Fruit fly (Drosophila melanogaster) whole organism, adult: Measurements from ENCODE around the gene CG32588.

Experiments used
- CG11617 ChIP-seq: fragments of 200-800 bp; sonication (Bioruptor generic); optimal IDR thresholded peaks from 2 replicates; lab custom pipeline; 2017; ENCODE audit warnings: mild to moderate bottlenecking, missing biosample characterization, missing genetic modification reagents, missing genetic modification characterization
- CG12768 ChIP-seq: fragments of 200-800 bp; sonication (Bioruptor generic); optimal IDR thresholded peaks from 2 replicates; lab custom pipeline; 2017; ENCODE audit warnings: missing biosample characterization, missing genetic modification characterization, mild to moderate bottlenecking, moderate library complexity, missing genetic modification reagents
- CG14711 ChIP-seq: fragments of 200-800 bp; sonication (Bioruptor generic); optimal IDR thresholded peaks from 2 replicates; lab custom pipeline; 2018; ENCODE audit warnings: missing biosample characterization, mild to moderate bottlenecking, missing genetic modification characterization, moderate library complexity
- CG1620 ChIP-seq: fragments of 200-800 bp; sonication (Bioruptor generic); optimal IDR thresholded peaks from 2 replicates; lab custom pipeline; 2016; ENCODE audit warnings: missing biosample characterization, missing genetic modification characterization
- CG33017 ChIP-seq: fragments of 200-800 bp; sonication (Bioruptor generic); optimal IDR thresholded peaks from 2 replicates; lab custom pipeline; 2018; ENCODE audit warnings: missing biosample characterization, mild to moderate bottlenecking, missing genetic modification characterization, moderate library complexity
- CG5204 ChIP-seq: fragments of 200-800 bp; sonication (Bioruptor generic); optimal IDR thresholded peaks from 2 replicates; lab custom pipeline; 2016; ENCODE audit warnings: missing biosample characterization, missing genetic modification characterization
- CG7045 ChIP-seq: fragments of 200-800 bp; sonication (Bioruptor generic); optimal IDR thresholded peaks from 2 replicates; lab custom pipeline; 2017; ENCODE audit warnings: missing biosample characterization, mild to moderate bottlenecking, missing genetic modification characterization
- CG7101 ChIP-seq: fragments of 200-800 bp; sonication (Bioruptor generic); optimal IDR thresholded peaks from 2 replicates; lab custom pipeline; 2018; ENCODE audit warnings: missing biosample characterization, mild to moderate bottlenecking, missing genetic modification characterization, moderate library complexity
- Clk ChIP-seq: fragments of 200-800 bp; sonication (Bioruptor generic); optimal IDR thresholded peaks from 2 replicates; lab custom pipeline; 2017; ENCODE audit warnings: missing biosample characterization, missing genetic modification characterization
- Crg-1 ChIP-seq: fragments of 200-800 bp; sonication (Bioruptor generic); optimal IDR thresholded peaks from 2 replicates; lab custom pipeline; 2016; ENCODE audit warnings: missing biosample characterization, missing genetic modification characterization
- Hr96 ChIP-seq: fragments of 200-800 bp; sonication (Bioruptor generic); optimal IDR thresholded peaks from 2 replicates; lab custom pipeline; 2016; ENCODE audit warnings: missing biosample characterization, missing genetic modification characterization
- Mnt ChIP-seq: fragments of 200-800 bp; sonication (Bioruptor generic); optimal IDR thresholded peaks from 2 replicates; lab custom pipeline; 2016; ENCODE audit warnings: missing biosample characterization, mild to moderate bottlenecking, missing genetic modification characterization
- bab1 ChIP-seq: fragments of 200-800 bp; sonication (Bioruptor generic); optimal IDR thresholded peaks from 3 replicates; lab custom pipeline; 2019; ENCODE audit warnings: missing biosample characterization, mild to moderate bottlenecking, missing genetic modification characterization, moderate library complexity
- cic ChIP-seq: fragments of 200-800 bp; sonication (Bioruptor generic); optimal IDR thresholded peaks from 2 replicates; lab custom pipeline; 2017; ENCODE audit warnings: missing biosample characterization, mild to moderate bottlenecking, missing genetic modification characterization, moderate library complexity
- cnc ChIP-seq, 2 experiments: fragments of >200 bp; optimal IDR thresholded peaks; 2 replicates each; lab custom pipeline; 2017
- kay ChIP-seq: fragments of 200-800 bp; sonication (Bioruptor generic); peaks from one replicate; lab custom pipeline; 2016; ENCODE audit warnings: missing biosample characterization, missing genetic modification characterization, borderline replicate concordance
- ovo ChIP-seq: fragments of 200-800 bp; sonication (Bioruptor generic); optimal IDR thresholded peaks from 2 replicates; lab custom pipeline; 2016; ENCODE audit warnings: missing biosample characterization, missing genetic modification characterization
- pad ChIP-seq: fragments of 200-800 bp; sonication (Bioruptor generic); optimal IDR thresholded peaks from 3 replicates; lab custom pipeline; 2017; ENCODE audit warnings: missing biosample characterization, missing genetic modification characterization, mild to moderate bottlenecking, moderate library complexity, missing genetic modification reagents
- tj ChIP-seq: fragments of 200-800 bp; sonication (Bioruptor generic); optimal IDR thresholded peaks from 3 replicates; lab custom pipeline; 2017; ENCODE audit warnings: missing biosample characterization, mild to moderate bottlenecking, missing genetic modification characterization, moderate library complexity
- toe ChIP-seq: fragments of 200-800 bp; sonication (Bioruptor generic); optimal IDR thresholded peaks from 2 replicates; lab custom pipeline; 2016; ENCODE audit warnings: missing biosample characterization, missing genetic modification characterization

CG32588 gene

dm6 chrX:15163395-15163794, 43.0 kb downstream of the CG32588 start:
- TF ChIP-seq CG12768 (GFP tag; lab: Kevin White, UChicago) (no peak), CG7045 (GFP tag; lab: Kevin White, UChicago) (no peak), kay (GFP tag; lab: Kevin White, UChicago) (no peak), cic (no peak), CG1620 (GFP tag; lab: Kevin White, UChicago) (no peak), CG33017 (tag; lab: Kevin White, UChicago) (no peak), Hr96 (GFP tag; lab: Kevin White, UChicago) (no peak), Clk (GFP tag; lab: Kevin White, UChicago) (no peak), pad (GFP tag; lab: Kevin White, UChicago) (no peak), cnc (optimal IDR thresholded peaks at IDR 0.05; lab: Kevin White, UChicago) (no peak)

- TF ChIP-seq CG7101 (tag; lab: Kevin White, UChicago) (no peak), CG14711 (tag; lab: Kevin White, UChicago) (no peak), pad (GFP tag; lab: Kevin White, UChicago) (no peak), kay (GFP tag; lab: Kevin White, UChicago) (no peak), CG12768 (GFP tag; lab: Kevin White, UChicago) (no peak), cic (no peak), Mnt (GFP tag; lab: Kevin White, UChicago) (no peak), CG5204 (no peak), CG7045 (GFP tag; lab: Kevin White, UChicago) (no peak), Clk (GFP tag; lab: Kevin White, UChicago) (no peak), CG33017 (tag; lab: Kevin White, UChicago) (no peak), CG11617 (GFP tag; lab: Kevin White, UChicago) (no peak), Hr96 (GFP tag; lab: Kevin White, UChicago) (no peak), toe (GFP tag; lab: Kevin White, UChicago) (no peak)
Observed at dm6 chrX:15162941-15163340, 43.5 kb downstream of the CG32588 start, which contains the start of gene CG9095. Gene CG9095, minus strand, starts transcription at chrX:15163225.

dm6 chrX:15162068-15162467, 44.4 kb downstream of the CG32588 start:
- TF ChIP-seq cic: no peak
- no peak for TF ChIP-seq cnc (optimal IDR thresholded peaks at IDR 0.05; lab: Kevin White, UChicago)
- no peak for TF ChIP-seq CG5204
- no peak for TF ChIP-seq pad (GFP tag; lab: Kevin White, UChicago)
- no peak for TF ChIP-seq toe (GFP tag; lab: Kevin White, UChicago)
- TF ChIP-seq CG14711 (tag; lab: Kevin White, UChicago): no peak
- TF ChIP-seq CG7045 (GFP tag; lab: Kevin White, UChicago): no peak
- TF ChIP-seq CG12768 (GFP tag; lab: Kevin White, UChicago): no peak
- TF ChIP-seq CG11617 (GFP tag; lab: Kevin White, UChicago): no peak
- TF ChIP-seq kay (GFP tag; lab: Kevin White, UChicago): no peak
- TF ChIP-seq CG1620 (GFP tag; lab: Kevin White, UChicago): no peak

- no peak for TF ChIP-seq Mnt (GFP tag; lab: Kevin White, UChicago)
- TF ChIP-seq cic: no peak
- no peak for TF ChIP-seq cnc (optimal IDR thresholded peaks at IDR 0.05; lab: Kevin White, UChicago)
- no peak for TF ChIP-seq bab1 (GFP tag; lab: Kevin White, UChicago)
- no peak for TF ChIP-seq CG1620 (GFP tag; lab: Kevin White, UChicago)
- no peak for TF ChIP-seq CG7101 (tag; lab: Kevin White, UChicago)
- no peak for TF ChIP-seq CG5204
- no peak for TF ChIP-seq CG33017 (tag; lab: Kevin White, UChicago)
- TF ChIP-seq CG7045 (GFP tag; lab: Kevin White, UChicago): no peak
- no peak for TF ChIP-seq kay (GFP tag; lab: Kevin White, UChicago)
- no peak for TF ChIP-seq CG12768 (GFP tag; lab: Kevin White, UChicago)
- no peak for TF ChIP-seq toe (GFP tag; lab: Kevin White, UChicago)
- TF ChIP-seq ovo: no peak
Observed at dm6 chrX:15157230-15157629, 49.2 kb downstream of the CG32588 start.

DNA sequence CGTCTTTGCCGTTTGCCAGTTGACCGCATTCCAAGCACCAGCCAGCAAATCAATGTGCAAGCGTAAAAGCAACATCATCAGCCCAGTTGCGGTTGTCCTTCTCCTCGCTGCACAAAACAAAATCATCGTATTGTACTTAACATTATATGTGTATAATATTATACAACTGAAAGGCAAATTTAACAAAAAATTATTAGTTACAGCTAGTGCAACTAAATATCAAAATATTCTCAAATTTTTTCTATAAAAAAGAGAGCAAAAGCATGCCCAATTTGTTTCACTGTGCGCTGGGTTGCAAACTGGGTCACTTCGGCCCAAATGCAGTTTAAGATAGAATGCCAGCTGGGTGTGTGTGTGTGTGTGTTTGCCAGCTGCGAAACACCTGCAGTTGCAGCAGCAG, 50.1 kb downstream of the CG32588 start:
- TF ChIP-seq CG11617 (GFP tag; lab: Kevin White, UChicago) (no peak), ovo (no peak), bab1 (GFP tag; lab: Kevin White, UChicago) (no peak), CG7045 (GFP tag; lab: Kevin White, UChicago) (no peak), CG12768 (GFP tag; lab: Kevin White, UChicago) (no peak), CG5204 (no peak), Mnt (GFP tag; lab: Kevin White, UChicago) (no peak), Hr96 (GFP tag; lab: Kevin White, UChicago) (no peak), CG1620 (GFP tag; lab: Kevin White, UChicago) (no peak), cic (no peak), toe (GFP tag; lab: Kevin White, UChicago) (no peak), CG14711 (tag; lab: Kevin White, UChicago) (no peak), CG33017 (tag; lab: Kevin White, UChicago) (no peak), Crg-1 (GFP tag; lab: Kevin White, UChicago) (no peak), pad (GFP tag; lab: Kevin White, UChicago) (no peak), Clk (GFP tag; lab: Kevin White, UChicago) (no peak), CG7101 (tag; lab: Kevin White, UChicago) (no peak), tj (GFP tag; lab: Kevin White, UChicago) (no peak)
